Worm (Caenorhabditis elegans) whole organism, late embryonic: ENCODE measurements around the gene cyp-13A11.
A peak's percentile ranks its signal among the peaks of the same experiment; 100 is the strongest.

Source experiments
- C38D4.7 ChIP-seq: fragments of 200-800 bp; sonication (Bioruptor generic); optimal IDR thresholded peaks from 2 replicates; lab custom pipeline; 2018; ENCODE audit warnings: mild to moderate bottlenecking, missing genetic modification characterization, moderate library complexity, missing compliant biosample characterization
- ceh-14 ChIP-seq: sonication (generic microtip); optimal IDR thresholded peaks from 2 replicates; lab custom pipeline; 2016; ENCODE audit warnings: missing genotype, missing genetic modification characterization, missing compliant biosample characterization
- ceh-18 ChIP-seq: sonication (generic microtip); optimal IDR thresholded peaks from 2 replicates; lab custom pipeline; 2016; ENCODE audit warnings: missing genetic modification characterization, missing compliant biosample characterization
- ceh-2 ChIP-seq: sonication (generic microtip); optimal IDR thresholded peaks from 2 replicates; lab custom pipeline; 2016; ENCODE audit warnings: missing genotype, missing genetic modification characterization, missing compliant biosample characterization
- ceh-22 ChIP-seq: sonication (generic microtip); optimal IDR thresholded peaks from 2 replicates; lab custom pipeline; 2017; ENCODE audit warnings: missing biosample characterization, missing genetic modification characterization
- ceh-31 ChIP-seq: sonication (generic microtip); optimal IDR thresholded peaks from 2 replicates; lab custom pipeline; 2016; ENCODE audit warnings: missing genetic modification characterization, missing compliant biosample characterization
- ceh-34 ChIP-seq: sonication (generic microtip); optimal IDR thresholded peaks from 2 replicates; lab custom pipeline; 2016; ENCODE audit warnings: mild to moderate bottlenecking, missing genetic modification characterization, missing compliant biosample characterization
- ceh-45 ChIP-seq: fragments of 200-800 bp; sonication (Bioruptor generic); IDR thresholded peaks from 2 replicates; pipeline ENCODE4 v1.3.6; 2022; ENCODE audit warnings: missing genetic modification reagents, missing genetic modification characterization, missing compliant biosample characterization
- ceh-48 ChIP-seq: sonication (generic microtip); optimal IDR thresholded peaks from 2 replicates; lab custom pipeline; 2016; ENCODE audit warnings: missing genetic modification characterization, inconsistent platforms, missing compliant biosample characterization
- ceh-6 ChIP-seq: fragments of 200-800 bp; sonication (Bioruptor generic); optimal IDR thresholded peaks from 2 replicates; lab custom pipeline; 2018; ENCODE audit warnings: mild to moderate bottlenecking, missing genetic modification characterization, missing compliant biosample characterization
- dmd-4 ChIP-seq: sonication (generic microtip); optimal IDR thresholded peaks from 2 replicates; lab custom pipeline; 2016; ENCODE audit warnings: borderline replicate concordance, missing genetic modification characterization, missing compliant biosample characterization
- elt-4 ChIP-seq: sonication (generic microtip); optimal IDR thresholded peaks from 2 replicates; lab custom pipeline; 2016; ENCODE audit warnings: missing genetic modification characterization, missing compliant biosample characterization
- ets-4 ChIP-seq: sonication (generic microtip); optimal IDR thresholded peaks from 2 replicates; lab custom pipeline; 2016; ENCODE audit warnings: missing genetic modification characterization, missing compliant biosample characterization
- eyg-1 ChIP-seq: sonication (generic microtip); optimal IDR thresholded peaks from 2 replicates; lab custom pipeline; 2016; ENCODE audit warnings: missing genotype, missing genetic modification characterization, missing compliant biosample characterization
- fax-1 ChIP-seq: sonication (generic microtip); optimal IDR thresholded peaks from 2 replicates; lab custom pipeline; 2016; ENCODE audit warnings: missing genotype, missing genetic modification characterization, missing compliant biosample characterization
- fkh-10 ChIP-seq: fragments of 150-350 bp; optimal IDR thresholded peaks from 2 replicates; lab custom pipeline; 2014; ENCODE audit warnings: missing biosample characterization, missing genetic modification reagents, missing genetic modification characterization
- fkh-6 ChIP-seq: sonication (generic microtip); optimal IDR thresholded peaks from 2 replicates; lab custom pipeline; 2016; ENCODE audit warnings: missing genetic modification characterization, missing compliant biosample characterization
- hlh-15 ChIP-seq: sonication (generic microtip); optimal IDR thresholded peaks from 2 replicates; lab custom pipeline; 2016; ENCODE audit warnings: missing genetic modification characterization, missing compliant biosample characterization
- hlh-6 ChIP-seq: sonication (generic microtip); optimal IDR thresholded peaks from 2 replicates; lab custom pipeline; 2016; ENCODE audit warnings: missing genotype, missing genetic modification characterization, missing compliant biosample characterization
- hlh-8 ChIP-seq: sonication (generic microtip); optimal IDR thresholded peaks from 2 replicates; lab custom pipeline; 2016; ENCODE audit warnings: missing genotype, missing genetic modification characterization, missing compliant biosample characterization
- madf-2 ChIP-seq: sonication (generic microtip); optimal IDR thresholded peaks from 2 replicates; lab custom pipeline; 2017; ENCODE audit warnings: missing genetic modification characterization, missing compliant biosample characterization
- nhr-232 ChIP-seq: sonication (generic microtip); optimal IDR thresholded peaks from 2 replicates; lab custom pipeline; 2016; ENCODE audit warnings: missing genetic modification characterization, missing compliant biosample characterization
- odd-2 ChIP-seq: sonication (generic microtip); optimal IDR thresholded peaks from 2 replicates; lab custom pipeline; 2017; ENCODE audit warnings: antibody characterized with exemption, mild to moderate bottlenecking, missing genetic modification characterization, missing compliant biosample characterization
- pat-9 ChIP-seq: fragments of 200-800 bp; sonication (Bioruptor generic); optimal IDR thresholded peaks from 2 replicates; lab custom pipeline; 2018; ENCODE audit warnings: mild to moderate bottlenecking, missing genetic modification characterization, moderate library complexity, missing compliant biosample characterization
- pros-1 ChIP-seq: fragments of 150-350 bp; optimal IDR thresholded peaks from 2 replicates; lab custom pipeline; 2014; ENCODE audit warnings: missing biosample characterization, missing genetic modification reagents, missing genetic modification characterization
- sdc-2 ChIP-seq: sonication (generic microtip); optimal IDR thresholded peaks from 2 replicates; lab custom pipeline; 2016; ENCODE audit warnings: missing genotype, missing genetic modification characterization, missing compliant biosample characterization
- sox-4 ChIP-seq: sonication (generic microtip); optimal IDR thresholded peaks from 2 replicates; lab custom pipeline; 2017; ENCODE audit warnings: mild to moderate bottlenecking, missing genetic modification characterization, inconsistent platforms, missing compliant biosample characterization
- tbx-2 ChIP-seq: sonication (generic microtip); optimal IDR thresholded peaks from 2 replicates; lab custom pipeline; 2016; ENCODE audit warnings: missing genetic modification characterization, missing compliant biosample characterization
- tbx-7 ChIP-seq: sonication (generic microtip); optimal IDR thresholded peaks from 2 replicates; lab custom pipeline; 2016; ENCODE audit warnings: missing genotype, missing genetic modification characterization, missing compliant biosample characterization
- ttx-3 ChIP-seq: sonication (generic microtip); optimal IDR thresholded peaks from 2 replicates; lab custom pipeline; 2016; ENCODE audit warnings: missing genetic modification reagents, missing genetic modification characterization, missing compliant biosample characterization
- unc-3 ChIP-seq, 2 experiments: fragments of 200-800 bp in 1 of 2; sonication (Bioruptor generic) in 1 of 2; sonication (generic microtip) in 1 of 2; conservative IDR thresholded peaks in 1 of 2; optimal IDR thresholded peaks in 1 of 2; 2 replicates each; pipeline versions ENCODE4 v1.3.6 to Lab custom; 2016 to 2022; ENCODE audit warnings: missing compliant biosample characterization in 2 of 2, missing genetic modification characterization in 2 of 2, missing genetic modification reagents in 1 of 2
- unc-42 ChIP-seq: sonication (generic microtip); optimal IDR thresholded peaks from 2 replicates; lab custom pipeline; 2016; ENCODE audit warnings: missing genotype, missing genetic modification characterization, missing compliant biosample characterization

Gene cyp-13A11

DNA sequence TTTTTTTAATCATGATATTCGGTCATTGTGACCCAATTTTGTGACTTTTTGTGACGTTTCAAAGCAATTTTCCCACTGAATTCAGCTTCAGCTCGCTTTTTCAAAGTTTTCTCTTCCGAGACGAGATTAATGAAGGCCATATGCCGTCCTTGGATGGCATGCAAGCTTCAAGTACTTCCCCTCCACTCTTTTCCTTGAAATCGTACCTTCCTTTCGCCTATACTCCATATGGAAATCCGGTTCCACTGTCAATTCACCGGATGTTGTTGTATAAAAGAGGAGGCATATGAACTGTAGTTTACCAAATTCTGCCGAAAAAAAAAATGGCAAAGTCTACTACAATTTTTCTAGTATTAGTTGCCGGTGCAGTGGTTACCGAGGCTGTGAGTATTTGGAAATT, 40.0 kb upstream of the cyp-13A11 start, which contains the start of gene ZK1010.4:
ZK1010.4 (plus strand) TSS at position 301 of the 400 bp plus-strand sequence.
- TF ChIP-seq tbx-7 (no peak), fkh-6 (no peak), pros-1 (tag; lab: Kevin White, UChicago) (no peak), madf-2 (tag; lab: Kevin White, UChicago) (no peak), ceh-14 (no peak), ceh-31 (tag; lab: Kevin White, UChicago) (no peak), unc-42 (tag; lab: Kevin White, UChicago) (no peak), sox-4 (tag; lab: Kevin White, UChicago) (no peak), ttx-3 (no peak), ceh-34 (tag; lab: Kevin White, UChicago) (no peak), hlh-6 (tag; lab: Kevin White, UChicago) (no peak), hlh-8 (tag; lab: Kevin White, UChicago) (no peak), ceh-45 (GFP tag; lab: Robert Waterston, UW) (no peak)

DNA sequence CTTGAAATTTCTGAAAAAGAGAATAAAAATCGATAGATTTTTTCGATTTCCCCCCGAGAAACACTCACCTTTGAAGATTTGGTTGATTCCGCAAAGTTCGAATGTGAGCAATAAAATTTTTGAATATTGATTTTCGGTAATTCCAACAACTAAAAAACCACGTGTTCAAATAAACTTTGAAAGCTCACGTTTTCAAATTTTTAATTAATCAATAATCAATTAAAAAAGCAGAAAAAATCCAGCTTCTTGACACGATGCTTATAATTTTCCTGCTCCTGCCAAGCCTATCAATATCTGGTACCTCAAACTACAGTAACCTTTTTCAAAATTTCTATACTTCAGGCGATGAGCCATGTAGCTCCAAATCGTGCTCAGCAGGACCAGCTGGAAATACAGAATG, 33.4 kb upstream of the cyp-13A11 start, which contains the start of gene ZK1010.5:
ZK1010.5 (minus strand) TSS at position 101 of the 400 bp plus-strand sequence.
- TF ChIP-seq ceh-31 (tag; lab: Kevin White, UChicago) (no peak), ceh-6 (GFP tag; lab: Kevin White, UChicago) (no peak)

DNA sequence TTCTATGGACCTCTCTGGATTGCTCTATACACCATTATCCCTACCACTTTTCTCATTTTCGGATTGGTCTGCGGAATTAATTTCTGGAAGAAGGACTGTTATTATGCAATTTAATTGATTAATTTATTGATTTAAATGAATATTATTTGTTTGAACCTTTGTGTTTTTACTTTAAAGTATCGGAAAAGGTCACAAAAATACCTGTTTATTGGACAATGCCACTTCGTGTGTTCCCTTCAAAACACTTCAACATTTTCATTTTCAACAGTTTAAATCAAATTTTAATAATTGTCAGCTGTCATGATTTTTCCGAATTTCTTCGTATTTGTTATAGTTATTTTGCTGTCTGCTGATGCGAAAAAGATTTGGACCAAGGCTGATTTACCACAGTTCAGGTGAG, 29.8 kb upstream of the cyp-13A11 start, which contains the start of gene ZK1010.12:
ZK1010.12 (plus strand) TSS at position 301 of the 400 bp plus-strand sequence.
- TF ChIP-seq ets-4 (tag; lab: Kevin White, UChicago) (no peak), pat-9 (tag; lab: Kevin White, UChicago) (no peak), tbx-2 (tag; lab: Kevin White, UChicago) (no peak), nhr-232 (tag; lab: Kevin White, UChicago) (no peak)

DNA sequence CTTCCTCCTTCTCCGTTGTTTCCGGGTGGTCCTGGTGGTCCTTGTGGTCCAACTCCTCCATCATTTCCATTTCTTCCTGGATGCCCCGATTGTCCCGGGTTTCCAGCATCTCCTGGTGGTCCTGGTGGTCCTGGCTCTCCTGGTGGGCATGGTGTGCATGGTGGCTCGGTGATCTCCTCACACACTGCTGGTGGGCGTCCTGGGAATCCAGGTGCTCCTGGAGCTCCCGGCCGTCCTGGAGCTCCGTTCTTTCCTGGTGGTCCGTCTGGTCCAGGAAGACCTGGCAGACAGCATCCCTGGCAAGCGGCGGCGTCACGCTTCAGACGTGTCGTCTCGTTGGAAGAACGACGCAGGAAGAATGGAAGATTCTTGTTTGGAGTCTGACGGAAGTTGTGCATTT, 27.8 kb upstream of the cyp-13A11 start:
- TF ChIP-seq sdc-2 (tag; lab: Kevin White, UChicago) (peak; percentile 29), elt-4 (tag; lab: Kevin White, UChicago) (peak; percentile 88), ceh-2 (no peak)

DNA sequence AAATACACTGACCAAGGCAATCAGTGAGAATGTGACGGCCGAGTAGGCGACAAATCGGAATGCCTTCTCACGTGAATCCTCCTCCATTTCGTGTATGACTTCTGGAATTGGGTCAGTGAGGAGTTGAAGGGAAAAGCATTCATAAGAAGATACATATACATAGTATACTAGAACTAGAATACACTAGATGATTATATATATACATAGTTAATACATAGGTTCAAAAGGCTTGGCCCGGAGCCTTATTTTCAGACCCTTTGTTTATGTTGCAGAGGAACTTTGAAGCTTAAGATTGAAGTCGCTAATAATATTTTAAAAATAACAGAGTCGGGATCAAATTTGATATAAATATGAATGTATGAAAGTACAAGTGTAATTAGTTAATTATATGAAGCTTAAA, 27.2 kb upstream of the cyp-13A11 start, which contains the start of gene col-97:
col-97 (minus strand) TSS at position 101 of the 400 bp plus-strand sequence.
- TF ChIP-seq fkh-10 (GFP tag; lab: Kevin White, UChicago) (no peak), eyg-1 (tag; lab: Kevin White, UChicago) (no peak), hlh-15 (tag; lab: Kevin White, UChicago) (no peak), ceh-18 (tag; lab: Kevin White, UChicago) (no peak), dmd-4 (tag; lab: Kevin White, UChicago) (no peak)

DNA sequence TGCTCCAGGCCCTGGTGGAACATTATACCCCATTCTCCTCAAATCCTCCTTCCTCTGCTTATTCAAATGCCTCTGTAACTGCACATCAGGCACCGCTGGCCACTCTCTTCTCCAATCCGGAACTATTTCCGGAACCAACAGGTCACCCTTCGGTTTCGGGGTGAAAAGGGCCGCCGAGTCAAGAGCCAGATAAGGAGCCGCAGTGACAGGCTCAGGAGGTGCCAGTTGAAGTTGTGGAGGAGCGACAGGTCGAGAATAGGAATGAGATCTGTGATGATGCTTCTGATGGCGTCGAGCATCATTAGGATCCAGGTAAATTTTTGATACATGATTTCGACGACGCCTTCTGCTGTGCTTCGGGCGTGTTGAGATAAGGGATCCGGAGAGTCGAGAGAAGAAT, 22.6 kb upstream of the cyp-13A11 start:
- TF ChIP-seq unc-3 (GFP tag; conservative IDR thresholded peaks at IDR 0.05; lab: Robert Waterston, UW) (no peak), unc-3 (tag; optimal IDR thresholded peaks at IDR 0.05; lab: Kevin White, UChicago) (no peak), ceh-22 (tag; lab: Kevin White, UChicago) (no peak), fax-1 (no peak), pat-9 (tag; lab: Kevin White, UChicago) (no peak), ceh-48 (no peak), odd-2 (tag; lab: Kevin White, UChicago) (no peak), C38D4.7 (GFP tag; lab: Kevin White, UChicago) (no peak)
